Worm (Caenorhabditis elegans) whole organism, L4 larva: ENCODE data around the gene epg-3.

Experiments
- D1046.2 ChIP-seq: fragments of 200-800 bp; sonication (Bioruptor generic); IDR thresholded peaks from 2 replicates; pipeline ENCODE4 v1.3.6; 2022; ENCODE audit warnings: missing genetic modification characterization, missing compliant biosample characterization
- F26F4.8 ChIP-seq: fragments of 200-800 bp; sonication (Bioruptor generic); conservative IDR thresholded peaks from 2 replicates; pipeline ENCODE4 v1.3.6; 2022; ENCODE audit warnings: missing genetic modification characterization, missing compliant biosample characterization
- F49E8.2 ChIP-seq: sonication (generic microtip); optimal IDR thresholded peaks from 2 replicates; lab custom pipeline; 2016; ENCODE audit warnings: missing compliant biosample characterization, mild to moderate bottlenecking, missing genetic modification characterization, borderline replicate concordance
- R02D3.7 ChIP-seq: fragments of 150-350 bp; sonication (generic microtip); optimal IDR thresholded peaks from 3 replicates; lab custom pipeline; 2014; ENCODE audit warnings: missing biosample characterization, missing genetic modification characterization
- T26A8.4 ChIP-seq: fragments of 200-800 bp; sonication (Bioruptor generic); IDR thresholded peaks from 2 replicates; pipeline ENCODE4 v1.3.6; 2022; ENCODE audit warnings: missing genetic modification characterization, missing compliant biosample characterization
- Y105C5A.15 ChIP-seq: fragments of 200-800 bp; sonication (Bioruptor generic); IDR thresholded peaks from 2 replicates; pipeline ENCODE4 v1.3.6; 2022; ENCODE audit warnings: missing genetic modification characterization, missing compliant biosample characterization
- Y48G9A.11 ChIP-seq: fragments of 200-800 bp; sonication (Bioruptor generic); IDR thresholded peaks from 2 replicates; pipeline ENCODE4 v1.3.6; 2022; ENCODE audit warnings: missing genetic modification reagents, missing genetic modification characterization, missing compliant biosample characterization
- aha-1 ChIP-seq: fragments of 150-350 bp; peaks from one replicate; lab custom pipeline; 2014; ENCODE audit warnings: missing biosample characterization, missing genetic modification characterization
- ceh-28 ChIP-seq: fragments of 150-350 bp; optimal IDR thresholded peaks from 2 replicates; lab custom pipeline; 2014; ENCODE audit warnings: missing biosample characterization, missing genetic modification reagents, missing genetic modification characterization
- ceh-44 ChIP-seq: fragments of 200-800 bp; sonication (Bioruptor generic); IDR thresholded peaks from 2 replicates; pipeline ENCODE4 v1.3.6; 2022; ENCODE audit warnings: missing genetic modification reagents, missing genetic modification characterization, missing compliant biosample characterization
- ceh-82 ChIP-seq: sonication (generic microtip); optimal IDR thresholded peaks from 2 replicates; lab custom pipeline; 2017; ENCODE audit warnings: missing biosample characterization, missing genetic modification characterization
- cey-2 ChIP-seq: sonication (generic microtip); optimal IDR thresholded peaks from 3 replicates; lab custom pipeline; 2017; ENCODE audit warnings: missing genetic modification characterization, mild to moderate bottlenecking, missing compliant biosample characterization, antibody characterized with exemption, borderline replicate concordance; ENCODE audit not compliant: insufficient read depth
- hmg-1.1 ChIP-seq: fragments of 200-800 bp; sonication (Bioruptor generic); IDR thresholded peaks from 2 replicates; pipeline ENCODE4 v1.3.6; 2022; ENCODE audit warnings: missing genetic modification reagents, missing genetic modification characterization, missing compliant biosample characterization
- lim-7 ChIP-seq: fragments of 200-800 bp; sonication (Bioruptor generic); IDR thresholded peaks from 2 replicates; pipeline ENCODE4 v1.3.6; 2022; ENCODE audit warnings: missing genetic modification characterization, missing compliant biosample characterization
- lin-1 ChIP-seq: fragments of 200-800 bp; sonication (Bioruptor generic); IDR thresholded peaks from 2 replicates; pipeline ENCODE4 v1.3.6; 2022; ENCODE audit warnings: missing genetic modification reagents, missing genetic modification characterization, missing compliant biosample characterization
- lin-29 ChIP-seq: fragments of 200-800 bp; sonication (Bioruptor generic); IDR thresholded peaks from 2 replicates; pipeline ENCODE4 v1.3.6; 2022; ENCODE audit warnings: missing genetic modification reagents, missing genetic modification characterization, missing compliant biosample characterization
- lin-38 ChIP-seq: fragments of 200-800 bp; sonication (Bioruptor generic); IDR thresholded peaks from 2 replicates; pipeline ENCODE4 v1.3.6; 2022; ENCODE audit warnings: missing genetic modification reagents, missing genetic modification characterization, missing compliant biosample characterization
- lsy-2 ChIP-seq, 2 experiments: fragments of 150-350 bp in 1 of 2; sonication (generic microtip) in 1 of 2; optimal IDR thresholded peaks; 2 replicates each; lab custom pipeline; 2014 to 2017; ENCODE audit warnings: missing biosample characterization in 2 of 2, missing genetic modification characterization in 2 of 2
- madf-9 ChIP-seq: fragments of 200-800 bp; sonication (Bioruptor generic); conservative IDR thresholded peaks from 2 replicates; pipeline ENCODE4 v1.3.6; 2022; ENCODE audit warnings: missing genetic modification reagents, missing genetic modification characterization, missing compliant biosample characterization
- mdt-29 ChIP-seq: fragments of 200-800 bp; sonication (Bioruptor generic); IDR thresholded peaks from 2 replicates; pipeline ENCODE4 v1.3.6; 2022; ENCODE audit warnings: missing genetic modification reagents, missing genetic modification characterization, missing compliant biosample characterization
- mxl-2 ChIP-seq: fragments of 200-800 bp; sonication (Bioruptor generic); conservative IDR thresholded peaks from 2 replicates; pipeline ENCODE4 v1.3.6; 2022; ENCODE audit warnings: missing genetic modification reagents, missing genetic modification characterization, missing compliant biosample characterization
- nhr-237 ChIP-seq: sonication (generic microtip); optimal IDR thresholded peaks from 2 replicates; lab custom pipeline; 2017; ENCODE audit warnings: missing biosample characterization, missing genetic modification characterization
- nhr-25 ChIP-seq: sonication (generic microtip); optimal IDR thresholded peaks from 2 replicates; lab custom pipeline; 2017; ENCODE audit warnings: missing genetic modification characterization, mild to moderate bottlenecking, missing compliant biosample characterization, antibody characterized with exemption, moderate library complexity, borderline replicate concordance; ENCODE audit not compliant: insufficient read depth
- nhr-28 ChIP-seq: fragments of 150-350 bp; optimal IDR thresholded peaks from 2 replicates; lab custom pipeline; 2014; ENCODE audit warnings: missing biosample characterization, missing genetic modification characterization
- pha-4 ChIP-seq, 2 experiments: fragments of 150-350 bp in 1 of 2; fragments of 200-800 bp in 1 of 2; sonication (Bioruptor generic) in 1 of 2; IDR thresholded peaks in 1 of 2; optimal IDR thresholded peaks in 1 of 2; 2 replicates each; pipeline versions ENCODE4 v1.3.6 to Lab custom; 2014 to 2022; ENCODE audit warnings: missing genetic modification characterization in 2 of 2, missing genetic modification reagents in 2 of 2, missing biosample characterization in 1 of 2, missing compliant biosample characterization in 1 of 2
- pqm-1 ChIP-seq: sonication (generic microtip); optimal IDR thresholded peaks from 2 replicates; lab custom pipeline; 2017; ENCODE audit warnings: missing biosample characterization, missing genetic modification characterization
- saeg-2 ChIP-seq: fragments of 200-800 bp; sonication (Bioruptor generic); IDR thresholded peaks from 2 replicates; pipeline ENCODE4 v1.3.6; 2022; ENCODE audit warnings: missing genetic modification reagents, missing genetic modification characterization, missing compliant biosample characterization
- set-16 ChIP-seq: fragments of 200-800 bp; sonication (Bioruptor generic); IDR thresholded peaks from 2 replicates; pipeline ENCODE4 v1.3.6; 2022; ENCODE audit warnings: missing genetic modification reagents, missing genetic modification characterization, missing compliant biosample characterization
- snpc-1.2 ChIP-seq: fragments of 200-800 bp; sonication (Bioruptor generic); IDR thresholded peaks from 2 replicates; pipeline ENCODE4 v1.3.6; 2022; ENCODE audit warnings: missing genetic modification reagents, missing genetic modification characterization, missing compliant biosample characterization
- spr-1 ChIP-seq: sonication (generic microtip); optimal IDR thresholded peaks from 2 replicates; lab custom pipeline; 2016; ENCODE audit warnings: mild to moderate bottlenecking, missing genetic modification characterization, missing compliant biosample characterization
- spr-3 ChIP-seq: fragments of 200-800 bp; sonication (Bioruptor generic); optimal IDR thresholded peaks from 2 replicates; lab custom pipeline; 2018; ENCODE audit warnings: mild to moderate bottlenecking, missing genetic modification characterization, missing compliant biosample characterization
- tag-97 ChIP-seq: fragments of 200-800 bp; sonication (Bioruptor generic); IDR thresholded peaks from 2 replicates; pipeline ENCODE4 v1.3.6; 2022; ENCODE audit warnings: missing genetic modification characterization, missing compliant biosample characterization
- unc-130 ChIP-seq: sonication (generic microtip); optimal IDR thresholded peaks from 2 replicates; lab custom pipeline; 2016; ENCODE audit warnings: missing genetic modification reagents, missing genetic modification characterization, missing compliant biosample characterization
- unc-39 ChIP-seq: sonication (generic microtip); optimal IDR thresholded peaks from 2 replicates; lab custom pipeline; 2017; ENCODE audit warnings: missing biosample characterization, missing genetic modification characterization
- unc-62 ChIP-seq, 3 experiments: fragments of 150-350 bp in 1 of 3; sonication (generic microtip); optimal IDR thresholded peaks in 2 of 3; peaks in 1 of 3; 1 replicate in 1 of 3; 2 replicates in 2 of 3; lab custom pipeline; 2014 to 2017; ENCODE audit warnings: missing biosample characterization in 3 of 3, missing genetic modification characterization in 3 of 3, missing genetic modification reagents in 3 of 3, missing genotype in 1 of 3
- vab-7 ChIP-seq: fragments of 200-800 bp; sonication (Bioruptor generic); IDR thresholded peaks from 2 replicates; pipeline ENCODE4 v1.3.6; 2022; ENCODE audit warnings: missing genetic modification reagents, missing genetic modification characterization, missing compliant biosample characterization
- zip-2 ChIP-seq: fragments of 150-350 bp; optimal IDR thresholded peaks from 2 replicates; lab custom pipeline; 2014; ENCODE audit warnings: missing biosample characterization, missing genetic modification characterization

The epg-3 gene

DNA sequence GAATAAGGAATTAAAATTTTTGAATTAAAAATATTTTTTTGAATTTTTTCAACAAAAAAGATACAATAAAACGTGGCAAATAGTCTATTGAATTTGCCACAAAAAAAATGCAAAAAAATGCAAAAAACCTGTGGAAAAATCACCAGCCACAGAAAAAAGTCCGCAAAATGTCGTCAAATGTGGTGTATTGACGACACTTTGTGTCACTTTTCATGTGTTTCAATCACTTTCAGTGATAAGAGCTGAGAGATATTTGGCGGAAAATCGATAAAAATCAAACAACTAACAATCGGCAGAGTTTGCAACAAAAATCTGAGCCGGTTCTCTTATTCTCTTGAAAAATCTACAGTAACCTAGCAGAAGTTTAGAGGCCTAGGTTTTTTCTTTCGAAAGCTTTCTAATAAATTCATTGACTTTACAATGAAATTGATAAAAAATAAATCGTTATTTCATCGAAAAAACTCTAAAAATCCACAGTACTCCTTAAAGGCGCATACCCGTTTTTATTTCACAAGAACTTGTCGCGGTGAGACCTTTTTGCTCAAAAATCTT lies 37.4 kb downstream of the epg-3 start (continued):
- TF ChIP-seq nhr-25 (no peak), lim-7 (GFP tag; lab: Robert Waterston, UW) (no peak), snpc-1.2 (GFP tag; lab: Robert Waterston, UW) (no peak), ceh-82 (tag; lab: Kevin White, UChicago) (no peak), lin-1 (GFP tag; lab: Robert Waterston, UW) (no peak), R02D3.7 (tag; lab: Kevin White, UChicago) (no peak), unc-62 (GFP tag; optimal IDR thresholded peaks at IDR 0.05 in 1 of 2; lab: Kevin White, UChicago) (peak in 1 of 2 experiments; percentile 99), unc-62 (tag; optimal IDR thresholded peaks at IDR 0.05; lab: Kevin White, UChicago) (no peak), nhr-28 (peak; percentile 32), vab-7 (GFP tag; lab: Robert Waterston, UW) (no peak), hmg-1.1 (GFP tag; lab: Robert Waterston, UW) (no peak), pqm-1 (tag; lab: Kevin White, UChicago) (no peak)

DNA sequence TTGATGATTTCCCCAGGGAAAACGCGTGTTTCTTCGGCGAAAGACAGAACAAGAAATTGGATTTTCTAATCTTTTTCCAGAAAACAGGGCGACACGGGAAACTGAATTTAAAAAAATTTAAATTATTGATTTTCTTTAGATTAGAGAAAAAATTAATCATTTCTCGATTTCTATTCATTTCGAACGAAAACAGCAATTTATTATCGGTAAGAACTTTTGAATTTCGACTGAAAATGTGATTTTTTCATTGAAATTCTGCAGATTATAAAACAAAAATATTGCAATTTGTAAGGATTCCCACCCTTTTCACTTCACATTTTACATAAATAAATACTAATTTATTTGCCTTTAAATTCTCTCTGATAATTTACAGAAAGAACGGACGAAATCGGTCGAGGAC lies 37.9 kb downstream of the epg-3 start, which contains the start of gene bckd-1A:
TSS of gene bckd-1A (minus strand) at position 101 of the 400 bp plus-strand sequence.
- no peak for TF ChIP-seq lin-29 (GFP tag; lab: Robert Waterston, UW)
- no peak for TF ChIP-seq saeg-2 (GFP tag; lab: Robert Waterston, UW)
- TF ChIP-seq aha-1 (tag; lab: Kevin White, UChicago) = no peak
- no peak for TF ChIP-seq tag-97 (GFP tag; lab: Robert Waterston, UW)
- TF ChIP-seq F26F4.8 = no peak
- no peak for TF ChIP-seq spr-3 (GFP tag; lab: Kevin White, UChicago)
- no peak for TF ChIP-seq ceh-44 (GFP tag; lab: Robert Waterston, UW)
- TF ChIP-seq nhr-237 (tag; lab: Kevin White, UChicago) = no peak
- no peak for TF ChIP-seq set-16 (GFP tag; lab: Robert Waterston, UW)
- no peak for TF ChIP-seq mxl-2
- no peak for TF ChIP-seq unc-39
- no peak for TF ChIP-seq unc-130 (GFP tag; lab: Kevin White, UChicago)

DNA sequence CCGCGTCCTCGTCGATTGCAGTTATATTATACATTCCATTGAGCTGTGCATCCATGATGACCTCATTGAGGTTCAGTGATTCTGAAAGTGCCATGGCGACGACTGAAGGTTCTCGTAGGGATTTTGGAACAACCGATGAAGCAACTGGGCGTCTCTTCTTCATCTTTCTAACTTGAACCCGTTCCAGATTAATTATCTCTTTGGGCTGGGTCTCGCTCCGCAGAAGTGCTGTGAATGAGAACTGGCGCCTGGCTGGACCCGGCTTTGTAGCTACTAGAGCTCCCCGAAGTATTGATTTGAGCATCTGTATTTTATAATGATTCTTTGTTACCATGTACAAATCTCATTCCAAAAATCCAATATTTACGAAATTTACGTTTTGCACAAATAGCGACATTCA lies 43.0 kb downstream of the epg-3 start, which contains the start of gene ZK1010.2:
TSS of gene ZK1010.2 (minus strand) at position 304 of the 400 bp plus-strand sequence.
- TF ChIP-seq spr-1 (tag; lab: Kevin White, UChicago) (peak; percentile 25), mdt-29 (0 out of 2 replicates have a peak, but pooled peaks have one; percentile 20), ceh-44 (GFP tag; lab: Robert Waterston, UW) (no peak), F49E8.2 (tag; lab: Kevin White, UChicago) (peak; percentile 63), D1046.2 (GFP tag; lab: Robert Waterston, UW) (0 out of 2 replicates have a peak, but pooled peaks have one; percentile 57), ceh-28 (no peak), pha-4 (GFP tag; IDR thresholded peaks at IDR 0.05; lab: Robert Waterston, UW) (peak; percentile 64; the same call in 1 of the 2 replicates), pha-4 (tag; optimal IDR thresholded peaks at IDR 0.05; lab: Kevin White, UChicago) (no peak), lsy-2 (tag; optimal IDR thresholded peaks at IDR 0.05; lab: Kevin White, UChicago) (peak in 1 of 2 experiments; percentile 20), zip-2 (no peak), madf-9 (GFP tag; lab: Robert Waterston, UW) (0 out of 2 replicates have a peak, but pooled peaks have one; percentile 24), lin-38 (GFP tag; lab: Robert Waterston, UW) (peak; percentile 70), Y105C5A.15 (0 out of 2 replicates have a peak, but pooled peaks have one; percentile 43), cey-2 (tag; lab: Kevin White, UChicago) (no peak), T26A8.4 (GFP tag; lab: Robert Waterston, UW) (0 out of 2 replicates have a peak, but pooled peaks have one; percentile 40), Y48G9A.11 (GFP tag; lab: Robert Waterston, UW) (peak; percentile 66)
- TF ChIP-seq, all 104 proteins: peak for 11
